Worm (Caenorhabditis elegans) whole organism, L4 larva: ENCODE measurements around the gene F15A8.1.

Experiments
- ama-1 ChIP-seq: fragments of 150-350 bp; optimal IDR thresholded peaks from 2 replicates; lab custom pipeline; 2014; ENCODE audit warnings: inconsistent platforms, mixed read lengths
- fkh-10 ChIP-seq: fragments of 150-350 bp; optimal IDR thresholded peaks from 2 replicates; lab custom pipeline; 2014; ENCODE audit warnings: missing biosample characterization, missing genetic modification reagents, missing genetic modification characterization
- nhr-76 ChIP-seq: fragments of 150-350 bp; optimal IDR thresholded peaks from 2 replicates; lab custom pipeline; 2014; ENCODE audit warnings: missing biosample characterization, missing genetic modification characterization
- nhr-77 ChIP-seq: fragments of 150-350 bp; optimal IDR thresholded peaks from 2 replicates; lab custom pipeline; 2014; ENCODE audit warnings: missing biosample characterization, missing genetic modification characterization

ce11 chrX:4444843-4445242 lies 4.1 kb downstream of the F15A8.1 start:
- TF ChIP-seq nhr-77 (tag; lab: Kevin White, UChicago) (no peak), ama-1 (no peak), nhr-76 (tag; lab: Kevin White, UChicago) (no peak), fkh-10 (GFP tag; lab: Kevin White, UChicago) (no peak)
